Worm (Caenorhabditis elegans) whole organism, L4 larva: ENCODE results near the gene C09B9.1.
"Not testable (repeated sequence)": the region's sequence is repeated elsewhere in the genome, so short reads cannot be mapped to it uniquely, and the experiment has no call there.

Source experiments
- aly-2 ChIP-seq: sonication (generic microtip); optimal IDR thresholded peaks from 2 replicates; lab custom pipeline; 2018; ENCODE audit warnings: missing biosample characterization, missing genetic modification characterization
- ama-1 ChIP-seq: fragments of 150-350 bp; optimal IDR thresholded peaks from 2 replicates; lab custom pipeline; 2014; ENCODE audit warnings: inconsistent platforms, mixed read lengths
- ceh-82 ChIP-seq: sonication (generic microtip); optimal IDR thresholded peaks from 2 replicates; lab custom pipeline; 2017; ENCODE audit warnings: missing biosample characterization, missing genetic modification characterization
- ces-1 ChIP-seq: fragments of 150-350 bp; sonication (generic microtip); optimal IDR thresholded peaks from 4 replicates; lab custom pipeline; 2014; ENCODE audit warnings: missing biosample characterization, missing genetic modification reagents, missing genetic modification characterization
- dmd-9 ChIP-seq: fragments of 200-800 bp; sonication (Bioruptor generic); IDR thresholded peaks from 2 replicates; pipeline ENCODE4 v1.3.6; 2022; ENCODE audit warnings: missing genetic modification reagents, missing genetic modification characterization, missing compliant biosample characterization
- dpl-1 ChIP-seq: fragments of 150-350 bp; optimal IDR thresholded peaks from 2 replicates; lab custom pipeline; 2014; ENCODE audit warnings: missing biosample characterization, missing genetic modification reagents, missing genetic modification characterization
- fos-1 ChIP-seq: fragments of 150-350 bp; optimal IDR thresholded peaks from 2 replicates; lab custom pipeline; 2014; ENCODE audit warnings: missing biosample characterization, missing genetic modification characterization
- mdl-1 ChIP-seq, 2 experiments: fragments of 150-350 bp in 1 of 2; sonication (generic microtip) in 1 of 2; optimal IDR thresholded peaks; 2 replicates each; lab custom pipeline; 2014 to 2017; ENCODE audit warnings: missing biosample characterization in 2 of 2, missing genetic modification characterization in 2 of 2
- nhr-25 ChIP-seq: sonication (generic microtip); optimal IDR thresholded peaks from 2 replicates; lab custom pipeline; 2017; ENCODE audit warnings: missing genetic modification characterization, mild to moderate bottlenecking, missing compliant biosample characterization, antibody characterized with exemption, moderate library complexity, borderline replicate concordance; ENCODE audit not compliant: insufficient read depth
- nhr-28 ChIP-seq: fragments of 150-350 bp; optimal IDR thresholded peaks from 2 replicates; lab custom pipeline; 2014; ENCODE audit warnings: missing biosample characterization, missing genetic modification characterization
- pqm-1 ChIP-seq: sonication (generic microtip); optimal IDR thresholded peaks from 2 replicates; lab custom pipeline; 2017; ENCODE audit warnings: missing biosample characterization, missing genetic modification characterization
- unc-39 ChIP-seq: sonication (generic microtip); optimal IDR thresholded peaks from 2 replicates; lab custom pipeline; 2017; ENCODE audit warnings: missing biosample characterization, missing genetic modification characterization

ce11 chrIV:5011025-5011424 is 26.6 kb upstream of the C09B9.1 start:
- not testable (repeated sequence) for TF ChIP-seq pqm-1; ama-1; dpl-1 (GFP tag; lab: Kevin White, UChicago); nhr-28; nhr-25 (tag; lab: Kevin White, UChicago); ceh-82 (tag; lab: Kevin White, UChicago); unc-39 (tag; lab: Kevin White, UChicago); aly-2 (tag; lab: Kevin White, UChicago); dmd-9; mdl-1 (tag; optimal IDR thresholded peaks at IDR 0.05; lab: Kevin White, UChicago); fos-1 (tag; lab: Kevin White, UChicago); ces-1 (GFP tag; lab: Kevin White, UChicago)
